Fruit fly (Drosophila melanogaster) whole organism, embryonic: ENCODE data around the gene Trf4-1.

Experiments
- Abd-B ChIP-seq: fragments of 200-800 bp; sonication (Bioruptor generic); optimal IDR thresholded peaks from 2 replicates; lab custom pipeline; 2018; ENCODE audit warnings: missing biosample characterization, mild to moderate bottlenecking, missing genetic modification characterization, moderate library complexity
- Antp ChIP-seq: fragments of 200-800 bp; sonication (Bioruptor generic); optimal IDR thresholded peaks from 3 replicates; lab custom pipeline; 2016; ENCODE audit warnings: missing biosample characterization, missing genetic modification characterization
- CG10565 ChIP-seq: fragments of 200-800 bp; sonication (Bioruptor generic); optimal IDR thresholded peaks from 3 replicates; lab custom pipeline; 2016; ENCODE audit warnings: missing biosample characterization, mild to moderate bottlenecking, missing genetic modification characterization
- CG12769 ChIP-seq: fragments of 200-800 bp; sonication (Bioruptor generic); optimal IDR thresholded peaks from 2 replicates; lab custom pipeline; 2019; ENCODE audit warnings: missing biosample characterization, mild to moderate bottlenecking, missing genetic modification characterization, moderate library complexity
- CG12942 ChIP-seq: fragments of 200-800 bp; sonication (Bioruptor generic); optimal IDR thresholded peaks from 3 replicates; lab custom pipeline; 2016; ENCODE audit warnings: missing biosample characterization, missing genetic modification characterization
- CG17359 ChIP-seq: fragments of 200-800 bp; sonication (Bioruptor generic); optimal IDR thresholded peaks from 3 replicates; lab custom pipeline; 2018; ENCODE audit warnings: missing biosample characterization, mild to moderate bottlenecking, missing genetic modification characterization, moderate library complexity
- CG18011 ChIP-seq: fragments of 200-800 bp; sonication (Bioruptor generic); optimal IDR thresholded peaks from 2 replicates; lab custom pipeline; 2017; ENCODE audit warnings: missing biosample characterization, missing genetic modification characterization, mild to moderate bottlenecking, moderate library complexity, missing genotype
- CG2116 ChIP-seq: fragments of 200-800 bp; sonication (Bioruptor generic); optimal IDR thresholded peaks from 3 replicates; lab custom pipeline; 2018; ENCODE audit warnings: missing biosample characterization, mild to moderate bottlenecking, missing genetic modification characterization
- CG3726 ChIP-seq: fragments of 200-800 bp; sonication (Bioruptor generic); IDR thresholded peaks from 3 replicates; pipeline ENCODE4, ENCODE4 v1.3.6; 2022; ENCODE audit warnings: missing biosample characterization, missing genetic modification characterization
- CG3847 ChIP-seq: fragments of 200-800 bp; sonication (Bioruptor generic); IDR thresholded peaks from 2 replicates; pipeline ENCODE4 v1.3.6; 2022; ENCODE audit warnings: missing biosample characterization, missing genetic modification characterization
- CG4820 ChIP-seq: fragments of 200-800 bp; sonication (Bioruptor generic); optimal IDR thresholded peaks from 3 replicates; lab custom pipeline; 2016; ENCODE audit warnings: missing biosample characterization, missing genetic modification characterization
- CG6654 ChIP-seq: fragments of 200-800 bp; sonication (Bioruptor generic); optimal IDR thresholded peaks from 2 replicates; lab custom pipeline; 2017; ENCODE audit warnings: missing biosample characterization, mild to moderate bottlenecking, missing genetic modification characterization
- CG9215 ChIP-seq: fragments of 200-800 bp; sonication (Bioruptor generic); IDR thresholded peaks from 2 replicates; pipeline ENCODE4 v1.3.6; 2022; ENCODE audit warnings: missing biosample characterization, missing genetic modification characterization
- CTCF ChIP-seq: fragments of 200-800 bp; sonication (Bioruptor generic); optimal IDR thresholded peaks from 2 replicates; lab custom pipeline; 2017; ENCODE audit warnings: missing biosample characterization, mild to moderate bottlenecking, missing genetic modification characterization, moderate library complexity
- Deaf1 ChIP-seq: fragments of 200-800 bp; optimal IDR thresholded peaks from 3 replicates; lab custom pipeline; 2019; ENCODE audit warnings: missing biosample characterization, mild to moderate bottlenecking, missing genetic modification characterization, moderate library complexity
- E2f2 ChIP-seq: fragments of 200-800 bp; sonication (Bioruptor generic); IDR thresholded peaks from 2 replicates; pipeline ENCODE4 v1.3.6; 2022; ENCODE audit warnings: missing biosample characterization, missing genetic modification characterization
- Ets97D ChIP-seq: fragments of 200-800 bp; sonication (Bioruptor generic); optimal IDR thresholded peaks from 3 replicates; lab custom pipeline; 2016; ENCODE audit warnings: missing biosample characterization, missing genetic modification characterization
- H2.0 ChIP-seq: fragments of 200-800 bp; sonication (Bioruptor generic); IDR thresholded peaks from 2 replicates; pipeline ENCODE4 v1.3.6; 2022; ENCODE audit warnings: missing biosample characterization, missing genetic modification characterization
- HHEX ChIP-seq: fragments of 200-800 bp; sonication (Bioruptor generic); optimal IDR thresholded peaks from 3 replicates; lab custom pipeline; 2017; ENCODE audit warnings: missing biosample characterization, mild to moderate bottlenecking, missing genetic modification characterization, missing genetic modification reagents
- Hr51 ChIP-seq, 2 experiments: fragments of 200-800 bp; sonication (Bioruptor generic); optimal IDR thresholded peaks; 2 replicates in 1 of 2; 3 replicates in 1 of 2; lab custom pipeline; 2016 to 2018; ENCODE audit warnings: missing biosample characterization in 2 of 2, missing genetic modification characterization in 2 of 2, mild to moderate bottlenecking in 1 of 2, moderate library complexity in 1 of 2
- Neu2 ChIP-seq: fragments of 200-800 bp; sonication (Bioruptor generic); optimal IDR thresholded peaks from 3 replicates; lab custom pipeline; 2016; ENCODE audit warnings: missing biosample characterization, missing genetic modification characterization, borderline replicate concordance
- Ravus ChIP-seq: fragments of 200-800 bp; sonication (Bioruptor generic); IDR thresholded peaks from 2 replicates; pipeline ENCODE4 v1.3.6; 2022; ENCODE audit warnings: missing biosample characterization, missing genetic modification characterization
- Sry-β ChIP-seq: fragments of 200-800 bp; sonication (Bioruptor generic); optimal IDR thresholded peaks from 2 replicates; lab custom pipeline; 2018; ENCODE audit warnings: missing biosample characterization, mild to moderate bottlenecking, missing genetic modification characterization, moderate library complexity
- Trl ChIP-seq, 3 experiments: fragments of >200 bp in 2 of 3; fragments of 200-800 bp in 1 of 3; sonication (Bioruptor generic) in 1 of 3; optimal IDR thresholded peaks; 2 replicates in 1 of 3; 3 replicates in 2 of 3; lab custom pipeline; 2016 to 2017; ENCODE audit warnings: missing biosample characterization in 1 of 3, missing genetic modification characterization in 1 of 3
- aop ChIP-seq: fragments of 200-800 bp; sonication (Bioruptor generic); IDR thresholded peaks from 2 replicates; pipeline ENCODE4 v1.3.6; 2022; ENCODE audit warnings: missing biosample characterization, missing genetic modification characterization
- chinmo ChIP-seq: fragments of 200-800 bp; sonication (Bioruptor generic); IDR thresholded peaks from 4 replicates; pipeline ENCODE4 v1.3.6; 2022; ENCODE audit warnings: missing biosample characterization, missing genetic modification characterization; ENCODE audit not compliant: partially characterized antibody
- chn ChIP-seq: fragments of 200-800 bp; sonication (Bioruptor generic); optimal IDR thresholded peaks from 2 replicates; lab custom pipeline; 2016; ENCODE audit warnings: missing biosample characterization, missing genetic modification characterization
- ci ChIP-seq: fragments of 200-800 bp; sonication (Bioruptor generic); IDR thresholded peaks from 3 replicates; pipeline ENCODE4 v1.3.6; 2022; ENCODE audit warnings: missing biosample characterization, missing genetic modification characterization
- danr ChIP-seq: fragments of 200-800 bp; sonication (Bioruptor generic); IDR thresholded peaks from 2 replicates; pipeline ENCODE4 v1.3.6; 2022; ENCODE audit warnings: missing biosample characterization, missing genetic modification characterization
- dimm ChIP-seq: fragments of 200-800 bp; sonication (Bioruptor generic); IDR thresholded peaks from 2 replicates; pipeline ENCODE4 v1.3.6; 2022; ENCODE audit warnings: missing biosample characterization, missing genetic modification characterization
- gce ChIP-seq: fragments of 200-800 bp; sonication (Bioruptor generic); IDR thresholded peaks from 3 replicates; pipeline ENCODE4 v1.3.6; 2022; ENCODE audit warnings: missing biosample characterization, missing genetic modification characterization
- gro ChIP-seq: fragments of 200-800 bp; sonication (Bioruptor generic); optimal IDR thresholded peaks from 2 replicates; lab custom pipeline; 2016; ENCODE audit warnings: missing biosample characterization, missing genetic modification characterization
- gsb ChIP-seq: fragments of 200-800 bp; sonication (Bioruptor generic); IDR thresholded peaks from 2 replicates; pipeline ENCODE4 v1.3.6; 2022; ENCODE audit warnings: missing biosample characterization, missing genetic modification characterization
- hkb ChIP-seq, 2 experiments: fragments of 200-800 bp in 1 of 2; fragments of >200 bp in 1 of 2; sonication (Bioruptor generic) in 1 of 2; IDR thresholded peaks in 1 of 2; optimal IDR thresholded peaks in 1 of 2; 2 replicates each; pipeline versions ENCODE4 v1.3.6 to Lab custom; 2017 to 2022; ENCODE audit warnings: missing biosample characterization in 1 of 2, missing genetic modification characterization in 1 of 2
- inv ChIP-seq: fragments of 200-800 bp; sonication (Bioruptor generic); IDR thresholded peaks from 2 replicates; pipeline ENCODE4 v1.3.6; 2022; ENCODE audit warnings: missing biosample characterization, missing genetic modification characterization; ENCODE audit not compliant: partially characterized antibody
- jumu ChIP-seq: fragments of 200-800 bp; sonication (Bioruptor generic); optimal IDR thresholded peaks from 3 replicates; lab custom pipeline; 2016; ENCODE audit warnings: missing biosample characterization, missing genetic modification characterization
- kah ChIP-seq: fragments of 200-800 bp; sonication (Bioruptor generic); optimal IDR thresholded peaks from 2 replicates; lab custom pipeline; 2018; ENCODE audit warnings: missing biosample characterization, mild to moderate bottlenecking, missing genetic modification characterization
- kni ChIP-seq: fragments of 200-800 bp; sonication (Bioruptor generic); optimal IDR thresholded peaks from 3 replicates; lab custom pipeline; 2017; ENCODE audit warnings: mild to moderate bottlenecking, missing biosample characterization, missing genetic modification reagents, missing genetic modification characterization
- lbe ChIP-seq: fragments of 200-800 bp; sonication (Bioruptor generic); optimal IDR thresholded peaks from 2 replicates; lab custom pipeline; 2016; ENCODE audit warnings: missing biosample characterization, mild to moderate bottlenecking, missing genetic modification characterization
- nau ChIP-seq: fragments of 200-800 bp; sonication (Bioruptor generic); optimal IDR thresholded peaks from 3 replicates; lab custom pipeline; 2017; ENCODE audit warnings: missing biosample characterization, mild to moderate bottlenecking, missing genetic modification characterization, missing genetic modification reagents
- onecut ChIP-seq: fragments of 200-800 bp; sonication (Bioruptor generic); IDR thresholded peaks from 2 replicates; pipeline ENCODE4 v1.3.6; 2022; ENCODE audit warnings: missing biosample characterization, missing genetic modification characterization
- pzg ChIP-seq: fragments of 200-800 bp; sonication (Bioruptor generic); optimal IDR thresholded peaks from 3 replicates; lab custom pipeline; 2018; ENCODE audit warnings: missing biosample characterization, mild to moderate bottlenecking, missing genetic modification characterization, moderate library complexity
- salm ChIP-seq: fragments of 200-800 bp; sonication (Bioruptor generic); optimal IDR thresholded peaks from 2 replicates; lab custom pipeline; 2018; ENCODE audit warnings: missing biosample characterization, mild to moderate bottlenecking, missing genetic modification characterization
- seq ChIP-seq: fragments of 200-800 bp; sonication (Bioruptor generic); IDR thresholded peaks from 2 replicates; pipeline ENCODE4 v1.3.6; 2022; ENCODE audit warnings: missing biosample characterization, missing genetic modification characterization
- so ChIP-seq: fragments of 200-800 bp; sonication (Bioruptor generic); IDR thresholded peaks from 3 replicates; pipeline ENCODE4 v1.3.6; 2022; ENCODE audit warnings: missing biosample characterization, missing genetic modification characterization
- sug ChIP-seq: fragments of 200-800 bp; optimal IDR thresholded peaks from 2 replicates; lab custom pipeline; 2019; ENCODE audit warnings: missing biosample characterization, mild to moderate bottlenecking, missing genetic modification characterization, moderate library complexity
- trem ChIP-seq: fragments of 200-800 bp; optimal IDR thresholded peaks from 3 replicates; lab custom pipeline; 2019; ENCODE audit warnings: missing biosample characterization, mild to moderate bottlenecking, missing genetic modification characterization, moderate library complexity
- tx ChIP-seq: fragments of 200-800 bp; sonication (Bioruptor generic); optimal IDR thresholded peaks from 2 replicates; lab custom pipeline; 2016; ENCODE audit warnings: missing biosample characterization, missing genetic modification characterization
- zen ChIP-seq: fragments of 200-800 bp; sonication (Bioruptor generic); optimal IDR thresholded peaks from 3 replicates; lab custom pipeline; 2018; ENCODE audit warnings: missing biosample characterization, mild to moderate bottlenecking, missing genetic modification characterization, moderate library complexity

Gene Trf4-1

DNA sequence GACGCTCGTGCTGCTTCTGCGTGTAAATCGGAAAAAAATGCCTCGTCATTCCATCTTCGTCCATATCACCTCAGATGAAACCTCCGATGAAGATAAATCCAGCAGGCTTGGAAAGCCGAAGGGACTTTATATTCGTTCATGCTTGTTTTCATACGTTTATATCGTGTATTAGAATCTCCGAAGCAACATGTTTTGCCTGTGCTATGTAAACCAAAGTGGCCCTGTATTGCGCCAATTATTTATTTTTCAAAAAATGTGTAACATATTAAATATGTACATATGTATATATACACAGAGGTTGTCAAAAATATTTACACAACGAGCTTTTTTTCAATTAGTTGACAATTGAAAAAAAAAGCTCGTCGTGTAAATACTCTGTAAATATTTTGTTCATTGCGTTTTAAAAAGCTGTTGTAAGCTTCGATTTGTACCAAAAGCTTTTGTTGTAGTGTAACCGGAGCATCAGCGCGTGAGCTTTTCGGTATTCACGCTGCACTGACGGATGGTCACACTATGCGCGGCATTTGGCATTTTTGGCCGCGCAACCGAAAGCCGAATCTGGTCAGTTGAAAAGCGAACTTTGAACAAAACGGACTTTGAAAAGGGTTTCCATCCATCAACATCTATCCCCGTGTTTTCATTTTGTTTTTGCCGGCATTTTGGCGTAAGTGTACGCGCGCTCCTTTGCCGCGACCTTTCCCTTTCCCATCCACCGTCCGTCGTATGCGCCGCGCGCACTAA lies 13.8 kb downstream of the Trf4-1 start, which contains the start of gene CG12065 (continued):
- TF ChIP-seq danr (no peak), CG10565 (GFP tag; lab: Kevin White, UChicago) (no peak), CG4820 (no peak), gsb (no peak), sug (tag; lab: Kevin White, UChicago) (peak; percentile 56), inv (GFP tag; lab: Robert Waterston, UW) (peak; percentile 10; the same call in 1 of the 2 replicates), Neu2 (GFP tag; lab: Kevin White, UChicago) (no peak), Ets97D (GFP tag; lab: Kevin White, UChicago) (no peak), gro (no peak), kah (no peak), so (GFP tag; lab: Robert Waterston, UW) (peak; percentile 29; the same call in 1 of the 3 replicates), CG3726 (no peak), jumu (GFP tag; lab: Kevin White, UChicago) (no peak), CG17359 (tag; lab: Kevin White, UChicago) (peak; percentile 68), ci (GFP tag; lab: Robert Waterston, UW) (0 out of 3 replicates have a peak, but pooled peaks have one; percentile 60), Sry-β (GFP tag; lab: Kevin White, UChicago) (no peak), CG2116 (GFP tag; lab: Kevin White, UChicago) (peak; percentile 17), CG18011 (GFP tag; lab: Kevin White, UChicago) (no peak), salm (tag; lab: Kevin White, UChicago) (peak; percentile 68), trem (tag; lab: Kevin White, UChicago) (peak; percentile 29), Abd-B (GFP tag; lab: Kevin White, UChicago) (peak; percentile 32), Deaf1 (no peak), dimm (GFP tag; lab: Robert Waterston, UW) (no peak), CG9215 (GFP tag; lab: Robert Waterston, UW) (no peak), HHEX (GFP tag; lab: Kevin White, UChicago) (peak; percentile 39), CG3847 (GFP tag; lab: Robert Waterston, UW) (peak; percentile 60), chn (GFP tag; lab: Kevin White, UChicago) (no peak), tx (GFP tag; lab: Kevin White, UChicago) (no peak), CG12769 (tag; lab: Kevin White, UChicago) (peak; percentile 38), CG12942 (GFP tag; lab: Kevin White, UChicago) (no peak), E2f2 (GFP tag; lab: Robert Waterston, UW) (peak; percentile 86), lbe (GFP tag; lab: Kevin White, UChicago) (no peak), seq (GFP tag; lab: Robert Waterston, UW) (peak; percentile 15; the same call in 1 of the 2 replicates), H2.0 (GFP tag; lab: Robert Waterston, UW) (no peak), aop (GFP tag; lab: Robert Waterston, UW) (no peak), zen (tag; lab: Kevin White, UChicago) (no peak), onecut (GFP tag; lab: Robert Waterston, UW) (no peak), chinmo (GFP tag; lab: Robert Waterston, UW) (no peak), CG6654 (GFP tag; lab: Kevin White, UChicago) (no peak), hkb (optimal IDR thresholded peaks at IDR 0.05; lab: Kevin White, UChicago) (no peak), hkb (GFP tag; IDR thresholded peaks at IDR 0.05; lab: Robert Waterston, UW) (peak; percentile 36; the same call in 1 of the 2 replicates), kni (peak; percentile 80), CTCF (GFP tag; lab: Kevin White, UChicago) (peak; percentile 86), Antp (no peak), Ravus (no peak), nau (GFP tag; lab: Kevin White, UChicago) (peak; percentile 10), Hr51 (GFP tag; optimal IDR thresholded peaks at IDR 0.05; lab: Kevin White, UChicago) (peak in 1 of 2 experiments; percentile 46), pzg (peak; percentile 94), Trl (optimal IDR thresholded peaks at IDR 0.05; lab: Kevin White, UChicago) (no peak), Trl (GFP tag; optimal IDR thresholded peaks at IDR 0.05; lab: Kevin White, UChicago) (no peak), gce (GFP tag; lab: Robert Waterston, UW) (0 out of 3 replicates have a peak, but pooled peaks have one; percentile 12)
